Worm (Caenorhabditis elegans): Measurements from ENCODE around the gene skr-8.

ce11 chrIV:17116821-17117220 is 48.8 kb downstream of the skr-8 start:
- TF ChIP-seq him-1 (tag; optimal IDR thresholded peaks at IDR 0.05) (no peak), dao-5 (tag; optimal IDR thresholded peaks at IDR 0.05) (no peak), W03F9.2 (tag; optimal IDR thresholded peaks at IDR 0.05) (no peak)
